Worm (Caenorhabditis elegans) whole organism, L2 larva: ENCODE data around the gene F52E10.2.
A peak's percentile ranks its signal among the peaks of the same experiment; 100 is the strongest.

Experiments used
- C34F6.9 ChIP-seq: fragments of 150-350 bp; optimal IDR thresholded peaks from 2 replicates; lab custom pipeline; 2014; ENCODE audit warnings: missing biosample characterization, missing genetic modification characterization
- R02D3.7 ChIP-seq: fragments of 150-350 bp; optimal IDR thresholded peaks from 2 replicates; lab custom pipeline; 2014; ENCODE audit warnings: missing biosample characterization, missing genetic modification characterization
- Y55F3AM.14 ChIP-seq: fragments of 200-800 bp; sonication (Bioruptor generic); optimal IDR thresholded peaks from 2 replicates; lab custom pipeline; 2018; ENCODE audit warnings: mild to moderate bottlenecking, missing genetic modification characterization, missing compliant biosample characterization
- ZK546.5 ChIP-seq: sonication (generic microtip); optimal IDR thresholded peaks from 2 replicates; lab custom pipeline; 2017; ENCODE audit warnings: missing biosample characterization, missing genetic modification characterization
- aly-2 ChIP-seq: fragments of 150-350 bp; optimal IDR thresholded peaks from 2 replicates; lab custom pipeline; 2014; ENCODE audit warnings: missing biosample characterization, missing genetic modification characterization
- ama-1 ChIP-seq: fragments of 150-350 bp; optimal IDR thresholded peaks from 2 replicates; lab custom pipeline; 2018; ENCODE audit warnings: inconsistent platforms
- blmp-1 ChIP-seq: sonication (generic microtip); optimal IDR thresholded peaks from 2 replicates; lab custom pipeline; 2017; ENCODE audit warnings: missing genetic modification characterization, mild to moderate bottlenecking, missing compliant biosample characterization, antibody characterized with exemption, moderate library complexity; ENCODE audit not compliant: insufficient read depth
- ceh-16 ChIP-seq: fragments of 150-350 bp; optimal IDR thresholded peaks from 2 replicates; lab custom pipeline; 2014; ENCODE audit warnings: missing biosample characterization, missing genetic modification characterization
- ceh-82 ChIP-seq: fragments of 150-350 bp; optimal IDR thresholded peaks from 2 replicates; lab custom pipeline; 2014; ENCODE audit warnings: missing biosample characterization, missing genetic modification characterization
- crh-2 ChIP-seq: sonication (generic microtip); optimal IDR thresholded peaks from 2 replicates; lab custom pipeline; 2017; ENCODE audit warnings: missing biosample characterization, missing genetic modification characterization
- dmd-4 ChIP-seq: sonication (generic microtip); optimal IDR thresholded peaks from 2 replicates; lab custom pipeline; 2017; ENCODE audit warnings: missing biosample characterization, missing genetic modification characterization
- egl-27 ChIP-seq: sonication (generic microtip); optimal IDR thresholded peaks from 3 replicates; lab custom pipeline; 2017; ENCODE audit warnings: missing biosample characterization, missing genetic modification reagents, missing genetic modification characterization
- fos-1 ChIP-seq: fragments of 150-350 bp; optimal IDR thresholded peaks from 2 replicates; lab custom pipeline; 2014; ENCODE audit warnings: missing biosample characterization, missing genetic modification characterization
- gmeb-1 ChIP-seq: fragments of 150-350 bp; optimal IDR thresholded peaks from 2 replicates; lab custom pipeline; 2014; ENCODE audit warnings: missing biosample characterization, missing genetic modification characterization
- lin-11 ChIP-seq: fragments of 150-350 bp; sonication (generic microtip); optimal IDR thresholded peaks from 2 replicates; lab custom pipeline; 2014; ENCODE audit warnings: missing biosample characterization, missing genetic modification characterization, inconsistent platforms, mixed read lengths
- lin-13 ChIP-seq: fragments of 150-350 bp; optimal IDR thresholded peaks from 2 replicates; lab custom pipeline; 2014; ENCODE audit warnings: missing biosample characterization, missing genetic modification reagents, missing genetic modification characterization
- lin-39 ChIP-seq: fragments of 150-350 bp; optimal IDR thresholded peaks from 2 replicates; lab custom pipeline; 2014; ENCODE audit warnings: missing biosample characterization, missing genetic modification reagents, missing genetic modification characterization
- lsy-2 ChIP-seq, 2 experiments: fragments of 150-350 bp in 1 of 2; sonication (generic microtip) in 1 of 2; optimal IDR thresholded peaks; 2 replicates each; lab custom pipeline; 2014 to 2017; ENCODE audit warnings: missing biosample characterization in 2 of 2, missing genetic modification characterization in 2 of 2
- mab-5 ChIP-seq: fragments of 150-350 bp; optimal IDR thresholded peaks from 2 replicates; lab custom pipeline; 2014; ENCODE audit warnings: missing biosample characterization, missing genetic modification characterization
- mbf-1 ChIP-seq: sonication (generic microtip); optimal IDR thresholded peaks from 2 replicates; lab custom pipeline; 2017; ENCODE audit warnings: missing biosample characterization, missing genetic modification characterization
- mdl-1 ChIP-seq, 2 experiments: fragments of 150-350 bp in 1 of 2; sonication (generic microtip) in 1 of 2; optimal IDR thresholded peaks; 2 replicates each; lab custom pipeline; 2017; ENCODE audit warnings: missing biosample characterization in 2 of 2, missing genetic modification characterization in 2 of 2
- nhr-10 ChIP-seq: sonication (generic microtip); optimal IDR thresholded peaks from 2 replicates; lab custom pipeline; 2017; ENCODE audit warnings: missing biosample characterization, missing genetic modification characterization
- nhr-11 ChIP-seq: fragments of 150-350 bp; optimal IDR thresholded peaks from 2 replicates; lab custom pipeline; 2014; ENCODE audit warnings: missing biosample characterization, missing genetic modification characterization
- nhr-12 ChIP-seq: fragments of 150-350 bp; optimal IDR thresholded peaks from 2 replicates; lab custom pipeline; 2014; ENCODE audit warnings: missing biosample characterization, missing genetic modification characterization
- nhr-129 ChIP-seq: fragments of 150-350 bp; optimal IDR thresholded peaks from 2 replicates; lab custom pipeline; 2014; ENCODE audit warnings: missing biosample characterization, missing genetic modification characterization
- nhr-21 ChIP-seq: fragments of 150-350 bp; optimal IDR thresholded peaks from 2 replicates; lab custom pipeline; 2014; ENCODE audit warnings: missing biosample characterization, missing genetic modification characterization
- nhr-23 ChIP-seq: fragments of 150-350 bp; optimal IDR thresholded peaks from 2 replicates; lab custom pipeline; 2014; ENCODE audit warnings: missing biosample characterization, missing genetic modification reagents, missing genetic modification characterization
- nhr-237 ChIP-seq: fragments of 150-350 bp; optimal IDR thresholded peaks from 2 replicates; lab custom pipeline; 2014; ENCODE audit warnings: missing biosample characterization, missing genetic modification characterization
- nhr-25 ChIP-seq: fragments of 150-350 bp; sonication (generic microtip); optimal IDR thresholded peaks from 3 replicates; lab custom pipeline; 2014; ENCODE audit warnings: missing biosample characterization, missing genetic modification characterization
- nhr-6 ChIP-seq: fragments of 150-350 bp; optimal IDR thresholded peaks from 2 replicates; lab custom pipeline; 2014; ENCODE audit warnings: missing biosample characterization, missing genetic modification characterization
- nhr-77 ChIP-seq: fragments of 150-350 bp; optimal IDR thresholded peaks from 2 replicates; lab custom pipeline; 2014; ENCODE audit warnings: missing biosample characterization, missing genetic modification characterization
- sem-4 ChIP-seq: fragments of 150-350 bp; optimal IDR thresholded peaks from 2 replicates; lab custom pipeline; 2014; ENCODE audit warnings: missing biosample characterization, missing genetic modification reagents, missing genetic modification characterization
- skn-1 ChIP-seq: sonication (generic microtip); optimal IDR thresholded peaks from 2 replicates; lab custom pipeline; 2017; ENCODE audit warnings: missing biosample characterization, missing genetic modification characterization
- sma-3 ChIP-seq: sonication (generic microtip); optimal IDR thresholded peaks from 2 replicates; lab custom pipeline; 2016; ENCODE audit warnings: missing genetic modification reagents, missing genetic modification characterization, missing compliant biosample characterization
- sma-9 ChIP-seq, 2 experiments: fragments of 150-350 bp in 1 of 2; sonication (generic microtip) in 1 of 2; optimal IDR thresholded peaks; 2 replicates each; lab custom pipeline; 2014 to 2016; ENCODE audit warnings: missing genetic modification characterization in 2 of 2, mild to moderate bottlenecking in 1 of 2, missing biosample characterization in 1 of 2, missing compliant biosample characterization in 1 of 2, missing genetic modification reagents in 1 of 2, moderate library complexity in 1 of 2
- snpc-4 ChIP-seq: fragments of 150-350 bp; optimal IDR thresholded peaks from 2 replicates; lab custom pipeline; 2014; ENCODE audit warnings: missing biosample characterization, missing genetic modification characterization
- unc-39 ChIP-seq: fragments of 150-350 bp; optimal IDR thresholded peaks from 2 replicates; lab custom pipeline; 2014; ENCODE audit warnings: missing biosample characterization, missing genetic modification characterization
- unc-55 ChIP-seq: fragments of 150-350 bp; sonication (generic microtip); optimal IDR thresholded peaks from 3 replicates; lab custom pipeline; 2014; ENCODE audit warnings: missing biosample characterization, missing genetic modification reagents, missing genetic modification characterization
- unc-62 ChIP-seq: fragments of 150-350 bp; optimal IDR thresholded peaks from 2 replicates; lab custom pipeline; 2014; ENCODE audit warnings: missing biosample characterization, missing genetic modification reagents, missing genetic modification characterization
- zag-1 ChIP-seq: fragments of 150-350 bp; optimal IDR thresholded peaks from 2 replicates; lab custom pipeline; 2014; ENCODE audit warnings: missing biosample characterization, missing genetic modification characterization
- ztf-1 ChIP-seq: fragments of 200-800 bp; sonication (Bioruptor generic); conservative IDR thresholded peaks from 2 replicates; pipeline ENCODE4 v1.3.6; 2022; ENCODE audit warnings: missing genetic modification characterization, missing compliant biosample characterization
- ztf-4 ChIP-seq: fragments of 150-350 bp; optimal IDR thresholded peaks from 2 replicates; lab custom pipeline; 2014; ENCODE audit warnings: missing biosample characterization, missing genetic modification characterization

The F52E10.2 gene

DNA sequence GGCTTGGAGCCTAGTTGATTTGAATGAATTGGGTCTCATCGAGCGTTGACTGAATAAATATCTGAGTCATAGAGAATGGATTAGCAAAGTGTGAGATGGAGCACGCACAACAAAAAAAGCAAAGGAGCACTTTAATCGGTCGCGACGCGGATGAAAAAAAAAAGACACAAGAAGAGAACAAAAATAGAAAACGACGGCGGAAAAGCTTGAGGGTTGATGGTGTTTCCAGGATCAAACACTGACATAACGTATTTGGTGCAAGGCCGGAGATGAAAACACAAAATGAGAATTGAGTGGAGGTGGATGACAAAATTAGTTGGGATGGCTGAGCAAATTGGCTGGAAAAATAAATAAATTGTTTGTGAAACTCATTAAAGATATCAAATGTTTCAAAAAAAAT lies 9.9 kb upstream of the F52E10.2 start, which contains the start of gene F52E10.4:
F52E10.4 (minus strand) TSS at position 101 of the 400 bp plus-strand sequence.
- no peak for TF ChIP-seq ceh-82 (tag; lab: Kevin White, UChicago)
- TF ChIP-seq gmeb-1 (tag; lab: Kevin White, UChicago), result no peak
- TF ChIP-seq nhr-23, result no peak
- TF ChIP-seq dmd-4 (tag; lab: Kevin White, UChicago), result no peak
- no peak for TF ChIP-seq nhr-77 (tag; lab: Kevin White, UChicago)
- TF ChIP-seq nhr-237 (tag; lab: Kevin White, UChicago), result no peak
- TF ChIP-seq R02D3.7 (tag; lab: Kevin White, UChicago), result no peak

DNA sequence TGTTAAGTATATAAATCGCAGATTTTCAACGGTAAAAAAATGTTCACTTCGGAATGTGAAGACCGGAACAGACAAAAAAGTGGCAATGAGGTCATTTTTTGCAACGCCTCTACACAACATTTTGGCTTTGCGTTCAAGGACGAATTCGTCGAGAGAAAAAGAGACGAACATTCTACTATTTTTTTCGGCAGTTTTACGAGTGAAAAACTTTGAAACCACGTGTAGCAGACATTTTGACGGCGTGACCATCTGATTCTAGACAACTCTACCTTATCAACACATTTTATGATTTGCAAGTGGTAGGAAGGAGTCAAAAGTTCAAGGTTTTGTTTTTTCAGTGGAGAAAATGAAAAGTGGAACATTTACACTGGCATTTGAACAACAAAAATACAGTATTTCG lies 7.5 kb upstream of the F52E10.2 start:
- peak; percentile 11 for TF ChIP-seq sma-3
- no peak for TF ChIP-seq ceh-16 (tag; lab: Kevin White, UChicago)
- no peak for TF ChIP-seq dmd-4 (tag; lab: Kevin White, UChicago)
- no peak for TF ChIP-seq mdl-1 (tag; optimal IDR thresholded peaks at IDR 0.05; lab: Kevin White, UChicago)
- peak; percentile 72 for TF ChIP-seq nhr-25 (tag; lab: Kevin White, UChicago)
- TF ChIP-seq sma-9 (GFP tag; optimal IDR thresholded peaks at IDR 0.05; lab: Kevin White, UChicago), result peak; percentile 70
- no peak for TF ChIP-seq sma-9 (tag; optimal IDR thresholded peaks at IDR 0.05; lab: Kevin White, UChicago)
- TF ChIP-seq crh-2 (tag; lab: Kevin White, UChicago), result peak; percentile 25
- TF ChIP-seq lsy-2 (tag; optimal IDR thresholded peaks at IDR 0.05; lab: Kevin White, UChicago), result no peak
- no peak for TF ChIP-seq nhr-6 (tag; lab: Kevin White, UChicago)
- TF ChIP-seq ztf-4 (tag; lab: Kevin White, UChicago), result no peak
- no peak for TF ChIP-seq blmp-1 (tag; lab: Kevin White, UChicago)
- no peak for TF ChIP-seq nhr-12 (tag; lab: Kevin White, UChicago)
- TF ChIP-seq, all 48 proteins: peak for 4

DNA sequence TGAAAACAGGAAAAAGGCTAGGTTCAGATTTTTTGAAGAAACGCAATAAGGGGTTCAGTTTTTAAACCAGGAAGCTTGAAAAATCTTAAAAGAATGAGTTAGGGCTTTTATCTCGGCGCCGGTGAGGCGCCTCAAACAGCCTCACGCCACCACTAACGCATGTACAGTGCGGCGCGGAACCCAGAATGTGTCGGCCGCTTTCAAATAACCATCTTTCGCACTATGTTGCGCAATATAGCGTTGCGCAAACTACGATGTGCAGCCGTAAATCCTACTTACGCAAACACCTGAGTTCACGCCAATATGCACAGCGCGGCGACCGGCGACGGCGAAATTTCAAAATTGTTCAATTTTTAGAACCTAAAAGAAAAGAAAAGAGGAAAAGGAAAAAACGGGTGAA lies 6.6 kb upstream of the F52E10.2 start:
- TF ChIP-seq snpc-4 (peak; percentile 75), zag-1 (tag; lab: Kevin White, UChicago) (no peak), aly-2 (tag; lab: Kevin White, UChicago) (no peak)

DNA sequence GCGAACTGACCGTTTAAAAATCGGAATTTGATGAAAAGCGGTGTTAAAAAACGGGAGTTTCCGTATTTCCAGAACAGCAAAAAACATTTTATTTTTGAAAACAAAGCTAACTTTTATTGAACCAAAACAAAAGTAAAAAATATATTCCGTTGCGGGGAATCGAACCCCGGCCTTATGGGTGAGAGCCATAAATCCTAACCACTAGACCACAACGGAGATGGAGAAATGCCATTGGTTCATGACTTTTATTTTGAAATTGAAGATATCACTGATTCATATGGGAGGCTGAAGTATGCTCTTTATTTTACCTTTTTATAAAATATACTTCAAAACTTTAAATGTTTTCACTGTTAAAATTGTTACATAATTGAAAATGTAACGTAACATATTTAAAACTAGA lies 2.1 kb upstream of the F52E10.2 start:
- no peak for TF ChIP-seq nhr-23
- no peak for TF ChIP-seq skn-1 (tag; lab: Kevin White, UChicago)
- TF ChIP-seq sem-4 (tag; lab: Kevin White, UChicago), result no peak
- TF ChIP-seq ama-1, result no peak
- peak; percentile 0 for TF ChIP-seq sma-3

ce11 chrX:16275255-16275813 lies 7.7 kb downstream of the F52E10.2 start, which contains the start of gene sdc-1:
Gene sdc-1 (plus strand): TSS chrX:16275763.
- TF ChIP-seq nhr-21 (tag; lab: Kevin White, UChicago) (no peak), nhr-10 (tag; lab: Kevin White, UChicago) (no peak), nhr-12 (tag; lab: Kevin White, UChicago) (no peak), nhr-237 (tag; lab: Kevin White, UChicago) (no peak), mab-5 (no peak), mbf-1 (no peak), nhr-129 (tag; lab: Kevin White, UChicago) (peak; percentile 62), unc-39 (no peak), lin-11 (tag; lab: Kevin White, UChicago) (peak; percentile 47), C34F6.9 (tag; lab: Kevin White, UChicago) (peak; percentile 55), sma-9 (GFP tag; optimal IDR thresholded peaks at IDR 0.05; lab: Kevin White, UChicago) (peak; percentile 34), sma-9 (tag; optimal IDR thresholded peaks at IDR 0.05; lab: Kevin White, UChicago) (no peak), crh-2 (tag; lab: Kevin White, UChicago) (peak; percentile 25), egl-27 (peak; percentile 1), nhr-11 (tag; lab: Kevin White, UChicago) (no peak), blmp-1 (tag; lab: Kevin White, UChicago) (no peak), gmeb-1 (tag; lab: Kevin White, UChicago) (peak; percentile 4), zag-1 (tag; lab: Kevin White, UChicago) (no peak), fos-1 (tag; lab: Kevin White, UChicago) (peak; percentile 51), lin-39 (tag; lab: Kevin White, UChicago) (no peak), ceh-16 (tag; lab: Kevin White, UChicago) (no peak), nhr-25 (tag; lab: Kevin White, UChicago) (no peak), lin-13 (no peak), nhr-23 (no peak), ama-1 (no peak), R02D3.7 (tag; lab: Kevin White, UChicago) (no peak), Y55F3AM.14 (GFP tag; lab: Kevin White, UChicago) (no peak), sem-4 (tag; lab: Kevin White, UChicago) (no peak), ZK546.5 (no peak), mdl-1 (tag; optimal IDR thresholded peaks at IDR 0.05; lab: Kevin White, UChicago) (peak; percentile 35 to 55), nhr-77 (tag; lab: Kevin White, UChicago) (no peak), unc-62 (no peak), ztf-1 (GFP tag; lab: Robert Waterston, UW) (no peak), ceh-82 (tag; lab: Kevin White, UChicago) (no peak), dmd-4 (tag; lab: Kevin White, UChicago) (no peak), unc-55 (GFP tag; lab: Kevin White, UChicago) (peak; percentile 48), lsy-2 (tag; optimal IDR thresholded peaks at IDR 0.05; lab: Kevin White, UChicago) (peak in 1 of 2 experiments; percentile 48)
